Worm (Caenorhabditis elegans) whole organism, young adult: ENCODE results near the gene rps-4.

Experiments used
- B0336.3 ChIP-seq: fragments of 200-800 bp; sonication (Bioruptor generic); IDR thresholded peaks from 2 replicates; pipeline ENCODE4 v1.3.6; 2022; ENCODE audit warnings: missing genetic modification characterization, missing compliant biosample characterization
- C06A6.2 ChIP-seq: fragments of 200-800 bp; sonication (Bioruptor generic); conservative IDR thresholded peaks from 2 replicates; pipeline ENCODE4 v1.3.6; 2022; ENCODE audit warnings: missing genetic modification characterization, missing compliant biosample characterization
- C17E4.6 ChIP-seq: fragments of 200-800 bp; sonication (Bioruptor generic); IDR thresholded peaks from 2 replicates; pipeline ENCODE4 v1.3.6; 2022; ENCODE audit warnings: missing genetic modification reagents, missing genetic modification characterization, missing compliant biosample characterization
- D2030.7 ChIP-seq: fragments of 200-800 bp; sonication (Bioruptor generic); IDR thresholded peaks from 2 replicates; pipeline ENCODE4 v1.3.6; 2022; ENCODE audit warnings: missing genetic modification reagents, missing genetic modification characterization, missing compliant biosample characterization
- F39B2.1 ChIP-seq: fragments of 200-800 bp; sonication (Bioruptor generic); IDR thresholded peaks from 2 replicates; pipeline ENCODE4 v1.3.6; 2022; ENCODE audit warnings: missing genetic modification reagents, missing genetic modification characterization, missing compliant biosample characterization
- F49E8.2 ChIP-seq: sonication (generic microtip); optimal IDR thresholded peaks from 3 replicates; lab custom pipeline; 2017; ENCODE audit warnings: missing genetic modification characterization, mild to moderate bottlenecking, missing compliant biosample characterization, antibody characterized with exemption, moderate library complexity; ENCODE audit not compliant: insufficient read depth
- K12H6.12 ChIP-seq: fragments of 200-800 bp; sonication (Bioruptor generic); optimal IDR thresholded peaks from 2 replicates; lab custom pipeline; 2018; ENCODE audit warnings: mild to moderate bottlenecking, missing genetic modification characterization, missing compliant biosample characterization
- T26A5.8 ChIP-seq: sonication (generic microtip); optimal IDR thresholded peaks from 2 replicates; lab custom pipeline; 2016; ENCODE audit warnings: missing genetic modification characterization, missing compliant biosample characterization
- Y53F4B.3 ChIP-seq: fragments of 200-800 bp; sonication (Bioruptor generic); IDR thresholded peaks from 2 replicates; pipeline ENCODE4 v1.3.6; 2022; ENCODE audit warnings: missing genetic modification reagents, missing genetic modification characterization, missing compliant biosample characterization
- Y53G8AR.9 ChIP-seq: fragments of 200-800 bp; sonication (Bioruptor generic); conservative IDR thresholded peaks from 2 replicates; pipeline ENCODE4 v1.3.6; 2022; ENCODE audit warnings: missing genetic modification reagents, missing genetic modification characterization, missing compliant biosample characterization
- akir-1 ChIP-seq: fragments of 200-800 bp; sonication (Bioruptor generic); optimal IDR thresholded peaks from 2 replicates; lab custom pipeline; 2018; ENCODE audit warnings: mild to moderate bottlenecking, missing genetic modification characterization, moderate library complexity, missing compliant biosample characterization
- atf-7 ChIP-seq: sonication (generic microtip); optimal IDR thresholded peaks from 2 replicates; lab custom pipeline; 2017; ENCODE audit warnings: mild to moderate bottlenecking, missing genetic modification characterization, missing compliant biosample characterization
- athp-1 ChIP-seq: sonication (generic microtip); optimal IDR thresholded peaks from 2 replicates; lab custom pipeline; 2017; ENCODE audit warnings: mild to moderate bottlenecking, missing genetic modification characterization, missing compliant biosample characterization
- attf-3 ChIP-seq: fragments of 200-800 bp; sonication (Bioruptor generic); conservative IDR thresholded peaks from 2 replicates; pipeline ENCODE4 v1.3.6; 2022; ENCODE audit warnings: missing genetic modification reagents, missing genetic modification characterization, missing compliant biosample characterization
- attf-5 ChIP-seq: fragments of 200-800 bp; sonication (Bioruptor generic); optimal IDR thresholded peaks from 2 replicates; lab custom pipeline; 2018; ENCODE audit warnings: mild to moderate bottlenecking, missing genetic modification characterization, missing compliant biosample characterization
- attf-6 ChIP-seq: fragments of 200-800 bp; sonication (Bioruptor generic); IDR thresholded peaks from 2 replicates; pipeline ENCODE4 v1.3.6; 2022; ENCODE audit warnings: missing genetic modification reagents, missing genetic modification characterization, missing compliant biosample characterization
- bed-1 ChIP-seq: fragments of 200-800 bp; sonication (Bioruptor generic); IDR thresholded peaks from 2 replicates; pipeline ENCODE4 v1.3.6; 2022; ENCODE audit warnings: missing genetic modification reagents, missing genetic modification characterization, missing compliant biosample characterization
- ceh-91 ChIP-seq: fragments of 200-800 bp; sonication (Bioruptor generic); IDR thresholded peaks from 2 replicates; pipeline ENCODE4 v1.3.6; 2022; ENCODE audit warnings: missing genetic modification reagents, missing genetic modification characterization, missing compliant biosample characterization
- dox-1 ChIP-seq: fragments of 200-800 bp; sonication (Bioruptor generic); IDR thresholded peaks from 2 replicates; pipeline ENCODE4 v1.3.6; 2022; ENCODE audit warnings: missing genetic modification reagents, missing genetic modification characterization, missing compliant biosample characterization
- dpff-1 ChIP-seq: sonication (generic microtip); optimal IDR thresholded peaks from 2 replicates; lab custom pipeline; 2017; ENCODE audit warnings: mild to moderate bottlenecking, missing genetic modification characterization, missing compliant biosample characterization
- dpl-1 ChIP-seq: fragments of 150-350 bp; optimal IDR thresholded peaks from 2 replicates; lab custom pipeline; 2014; ENCODE audit warnings: missing biosample characterization, missing genetic modification reagents, missing genetic modification characterization
- egrh-3 ChIP-seq: fragments of 200-800 bp; sonication (Bioruptor generic); IDR thresholded peaks from 2 replicates; pipeline ENCODE4 v1.3.6; 2022; ENCODE audit warnings: missing genetic modification reagents, missing genetic modification characterization, missing compliant biosample characterization
- ekl-4 ChIP-seq: fragments of 200-800 bp; sonication (Bioruptor generic); IDR thresholded peaks from 2 replicates; pipeline ENCODE4 v1.3.6; 2022; ENCODE audit warnings: missing genetic modification reagents, missing genetic modification characterization, missing compliant biosample characterization
- hlh-26 ChIP-seq: fragments of 200-800 bp; sonication (Bioruptor generic); conservative IDR thresholded peaks from 2 replicates; pipeline ENCODE4 v1.3.6; 2022; ENCODE audit warnings: missing genetic modification reagents, missing genetic modification characterization, missing compliant biosample characterization
- hrde-1 ChIP-seq: sonication (generic microtip); optimal IDR thresholded peaks from 2 replicates; lab custom pipeline; 2016; ENCODE audit warnings: missing genetic modification characterization, mild to moderate bottlenecking, missing compliant biosample characterization, moderate library complexity, missing genotype, missing genetic modification reagents, borderline replicate concordance
- hsf-1 ChIP-seq: fragments of 200-800 bp; sonication (Bioruptor generic); IDR thresholded peaks from 2 replicates; pipeline ENCODE4 v1.3.6; 2022; ENCODE audit warnings: missing genetic modification reagents, missing genetic modification characterization, missing compliant biosample characterization
- lin-26 ChIP-seq: fragments of 200-800 bp; sonication (Bioruptor generic); IDR thresholded peaks from 2 replicates; pipeline ENCODE4 v1.3.6; 2022; ENCODE audit warnings: missing genetic modification reagents, missing genetic modification characterization, missing compliant biosample characterization
- lin-35 ChIP-seq, 3 experiments: fragments of 150-350 bp in 2 of 3; sonication (generic microtip) in 1 of 3; optimal IDR thresholded peaks; 2 replicates each; lab custom pipeline; 2014 to 2018; ENCODE audit warnings: missing biosample characterization in 3 of 3, missing genetic modification characterization in 3 of 3, missing genetic modification reagents in 3 of 3
- lin-54 ChIP-seq: fragments of 200-800 bp; sonication (Bioruptor generic); optimal IDR thresholded peaks from 2 replicates; lab custom pipeline; 2018; ENCODE audit warnings: mild to moderate bottlenecking, missing genetic modification characterization, missing compliant biosample characterization
- madf-3 ChIP-seq: fragments of 200-800 bp; sonication (Bioruptor generic); IDR thresholded peaks from 2 replicates; pipeline ENCODE4 v1.3.6; 2022; ENCODE audit warnings: missing genetic modification reagents, missing genetic modification characterization, missing compliant biosample characterization
- mcd-1 ChIP-seq: fragments of 200-800 bp; sonication (Bioruptor generic); IDR thresholded peaks from 2 replicates; pipeline ENCODE4 v1.3.6; 2022; ENCODE audit warnings: missing genetic modification reagents, missing genetic modification characterization, missing compliant biosample characterization
- mxl-1 ChIP-seq: sonication (generic microtip); optimal IDR thresholded peaks from 2 replicates; lab custom pipeline; 2016; ENCODE audit warnings: missing genetic modification characterization, missing compliant biosample characterization
- nhr-80 ChIP-seq: sonication (generic microtip); optimal IDR thresholded peaks from 2 replicates; lab custom pipeline; 2016; ENCODE audit warnings: missing genetic modification characterization, missing compliant biosample characterization
- pbrm-1 ChIP-seq: fragments of 200-800 bp; sonication (Bioruptor generic); IDR thresholded peaks from 2 replicates; pipeline ENCODE4 v1.3.6; 2022; ENCODE audit warnings: missing genetic modification reagents, missing genetic modification characterization, missing compliant biosample characterization
- pha-4 ChIP-seq: fragments of 150-350 bp; sonication (generic microtip); optimal IDR thresholded peaks from 2 replicates; lab custom pipeline; 2014; ENCODE audit warnings: missing biosample characterization, missing genetic modification reagents, missing genetic modification characterization
- repo-1 ChIP-seq: sonication (generic microtip); optimal IDR thresholded peaks from 2 replicates; lab custom pipeline; 2017; ENCODE audit warnings: mild to moderate bottlenecking, missing genetic modification characterization, missing compliant biosample characterization
- sdz-38 ChIP-seq: sonication (generic microtip); optimal IDR thresholded peaks from 2 replicates; lab custom pipeline; 2016; ENCODE audit warnings: missing genotype, missing genetic modification characterization, missing compliant biosample characterization
- sea-2 ChIP-seq: fragments of 200-800 bp; sonication (Bioruptor generic); IDR thresholded peaks from 2 replicates; pipeline ENCODE4 v1.3.6; 2022; ENCODE audit warnings: missing genetic modification characterization, missing compliant biosample characterization
- snpc-1.1 ChIP-seq: sonication (generic microtip); optimal IDR thresholded peaks from 2 replicates; lab custom pipeline; 2017; ENCODE audit warnings: missing genetic modification characterization, mild to moderate bottlenecking, missing compliant biosample characterization, antibody characterized with exemption, moderate library complexity, missing genotype, missing genetic modification reagents; ENCODE audit not compliant: insufficient read depth
- snpc-3.4 ChIP-seq: sonication (generic microtip); optimal IDR thresholded peaks from 2 replicates; lab custom pipeline; 2017; ENCODE audit warnings: missing genetic modification characterization, mild to moderate bottlenecking, missing compliant biosample characterization, antibody characterized with exemption, moderate library complexity, missing genotype, missing genetic modification reagents
- snpc-4 ChIP-seq, 5 experiments: fragments of 150-350 bp in 1 of 5; sonication (generic microtip) in 4 of 5; optimal IDR thresholded peaks; 2 replicates each; lab custom pipeline; 2014 to 2018; ENCODE audit warnings: missing genetic modification characterization in 5 of 5, missing biosample characterization in 3 of 5, antibody characterized with exemption in 2 of 5, mild to moderate bottlenecking in 2 of 5, missing compliant biosample characterization in 2 of 5, missing genotype in 2 of 5, moderate library complexity in 2 of 5, missing genetic modification reagents in 1 of 5
- tbx-9 ChIP-seq: sonication (generic microtip); optimal IDR thresholded peaks from 2 replicates; lab custom pipeline; 2016; ENCODE audit warnings: borderline replicate concordance, missing genetic modification characterization, inconsistent platforms, missing compliant biosample characterization
- unc-130 ChIP-seq: sonication (generic microtip); optimal IDR thresholded peaks from 2 replicates; lab custom pipeline; 2016; ENCODE audit warnings: missing genetic modification reagents, missing genetic modification characterization, missing compliant biosample characterization
- xnd-1 ChIP-seq: sonication (generic microtip); optimal IDR thresholded peaks from 2 replicates; lab custom pipeline; 2016; ENCODE audit warnings: missing genotype, missing genetic modification reagents, missing genetic modification characterization, missing compliant biosample characterization
- ztf-25 ChIP-seq: fragments of 200-800 bp; sonication (Bioruptor generic); IDR thresholded peaks from 2 replicates; pipeline ENCODE4 v1.3.6; 2022; ENCODE audit warnings: missing genetic modification reagents, missing genetic modification characterization, missing compliant biosample characterization
- ztf-28 ChIP-seq: fragments of 200-800 bp; sonication (Bioruptor generic); IDR thresholded peaks from 2 replicates; pipeline ENCODE4 v1.3.6; 2022; ENCODE audit warnings: missing genetic modification reagents, missing genetic modification characterization, missing compliant biosample characterization

The rps-4 gene

ce11 chrIV:7039476-7040261 lies 44.8 kb downstream of the rps-4 start, which contains the start of the genes cogc-2 and klp-18 (continued):
- TF ChIP-seq T26A5.8 (tag; lab: Kevin White, UChicago) = no peak
- peak; percentile 85 for TF ChIP-seq lin-54 (GFP tag; lab: Kevin White, UChicago)
- peak; percentile 89 for TF ChIP-seq hsf-1
- TF ChIP-seq hlh-26 (GFP tag; lab: Robert Waterston, UW) = no peak
- peak; percentile 69 for TF ChIP-seq repo-1 (tag; lab: Kevin White, UChicago)
- 0 out of 2 replicates have a peak, but pooled peaks have one; percentile 20 for TF ChIP-seq egrh-3 (GFP tag; lab: Robert Waterston, UW)
- TF ChIP-seq sea-2 (GFP tag; lab: Robert Waterston, UW) = no peak
- peak; percentile 100 for TF ChIP-seq xnd-1 (tag; lab: Kevin White, UChicago)
- TF ChIP-seq ztf-28 (GFP tag; lab: Robert Waterston, UW) = peak; percentile 77
- peak; percentile 94 for TF ChIP-seq madf-3 (GFP tag; lab: Robert Waterston, UW)
- no peak for TF ChIP-seq akir-1 (GFP tag; lab: Kevin White, UChicago)
- no peak for TF ChIP-seq dpff-1 (tag; lab: Kevin White, UChicago)
- TF ChIP-seq D2030.7 (GFP tag; lab: Robert Waterston, UW) = peak; percentile 98
- TF ChIP-seq tbx-9 (tag; lab: Kevin White, UChicago) = no peak
- TF ChIP-seq athp-1 = peak; percentile 78
- TF ChIP-seq sdz-38 (tag; lab: Kevin White, UChicago) = no peak
- peak; percentile 68 for TF ChIP-seq C17E4.6
- peak; percentile 90 for TF ChIP-seq dox-1 (GFP tag; lab: Robert Waterston, UW)
- TF ChIP-seq nhr-80 = peak; percentile 45
- TF ChIP-seq B0336.3 (GFP tag; lab: Robert Waterston, UW) = peak; percentile 88
- 0 out of 2 replicates have a peak, but pooled peaks have one; percentile 47 for TF ChIP-seq C06A6.2 (GFP tag; lab: Robert Waterston, UW)
- peak; percentile 67 for TF ChIP-seq pha-4 (tag; lab: Kevin White, UChicago)
- TF ChIP-seq snpc-1.1 (tag; lab: Kevin White, UChicago) = peak; percentile 22
- TF ChIP-seq F49E8.2 (tag; lab: Kevin White, UChicago) = peak; percentile 57
- TF ChIP-seq attf-6 (GFP tag; lab: Robert Waterston, UW) = peak; percentile 87
- TF ChIP-seq dpl-1 = peak; percentile 84
- TF ChIP-seq lin-35 (GFP tag; optimal IDR thresholded peaks at IDR 0.05; lab: Kevin White, UChicago) = peak in 2 of 3 experiments; percentile 71 to 84
- TF ChIP-seq snpc-4 (GFP tag; optimal IDR thresholded peaks at IDR 0.05; lab: Kevin White, UChicago) = peak; percentile 57
- TF ChIP-seq snpc-4 (tag; optimal IDR thresholded peaks at IDR 0.05; lab: Kevin White, UChicago) = peak; percentile 2 to 89 (median 82)
- TF ChIP-seq unc-130 (GFP tag; lab: Kevin White, UChicago) = peak; percentile 85
- peak; percentile 43; the same call in 1 of the 2 replicates for TF ChIP-seq lin-26
- TF ChIP-seq bed-1 (GFP tag; lab: Robert Waterston, UW) = no peak
- TF ChIP-seq ztf-25 (GFP tag; lab: Robert Waterston, UW) = 0 out of 2 replicates have a peak, but pooled peaks have one; percentile 23
- TF ChIP-seq attf-5 (GFP tag; lab: Kevin White, UChicago) = peak; percentile 84
- TF ChIP-seq ceh-91 = peak; percentile 99
- TF ChIP-seq attf-3 (GFP tag; lab: Robert Waterston, UW) = 0 out of 2 replicates have a peak, but pooled peaks have one; percentile 32
- TF ChIP-seq pbrm-1 (GFP tag; lab: Robert Waterston, UW) = peak; percentile 58; the same call in 1 of the 2 replicates
- peak; percentile 66 for TF ChIP-seq snpc-3.4 (tag; lab: Kevin White, UChicago)
- TF ChIP-seq Y53F4B.3 (GFP tag; lab: Robert Waterston, UW) = peak; percentile 78
- TF ChIP-seq atf-7 = no peak
- no peak for TF ChIP-seq F39B2.1 (GFP tag; lab: Robert Waterston, UW)
- TF ChIP-seq mxl-1 = no peak
- peak; percentile 88 for TF ChIP-seq ekl-4 (GFP tag; lab: Robert Waterston, UW)
- TF ChIP-seq mcd-1 = peak; percentile 93
- TF ChIP-seq Y53G8AR.9 (GFP tag; lab: Robert Waterston, UW) = peak; percentile 47; the same call in 1 of the 2 replicates
- TF ChIP-seq hrde-1 (tag; lab: Kevin White, UChicago) = peak; percentile 82
- peak; percentile 20 for TF ChIP-seq K12H6.12 (tag; lab: Kevin White, UChicago)
